Fruit fly (Drosophila melanogaster) whole organism, prepupa: ENCODE data around the gene CG13639.

Source experiments
- Blimp-1 ChIP-seq: fragments of 200-800 bp; sonication (Bioruptor generic); optimal IDR thresholded peaks from 3 replicates; lab custom pipeline; 2017; ENCODE audit warnings: missing biosample characterization, missing genetic modification characterization, mild to moderate bottlenecking, moderate library complexity, missing genetic modification reagents
- CG10631 ChIP-seq: fragments of 200-800 bp; sonication (Bioruptor generic); optimal IDR thresholded peaks from 2 replicates; lab custom pipeline; 2016; ENCODE audit warnings: missing biosample characterization, missing genetic modification characterization
- CG10669 ChIP-seq: fragments of 200-800 bp; sonication (Bioruptor generic); optimal IDR thresholded peaks from 3 replicates; lab custom pipeline; 2018; ENCODE audit warnings: missing biosample characterization, mild to moderate bottlenecking, missing genetic modification characterization, moderate library complexity
- CG11294 ChIP-seq: fragments of 200-800 bp; sonication (Bioruptor generic); IDR thresholded peaks from 2 replicates; pipeline ENCODE4 v1.3.6; 2022; ENCODE audit warnings: missing biosample characterization, missing genetic modification characterization
- CG11762 ChIP-seq: fragments of 200-800 bp; sonication (Bioruptor generic); optimal IDR thresholded peaks from 3 replicates; lab custom pipeline; 2016; ENCODE audit warnings: missing biosample characterization, missing genetic modification characterization; ENCODE audit not compliant: insufficient read depth
- CG1621 ChIP-seq: fragments of 200-800 bp; sonication (Bioruptor generic); optimal IDR thresholded peaks from 3 replicates; lab custom pipeline; 2018; ENCODE audit warnings: missing biosample characterization, mild to moderate bottlenecking, missing genetic modification characterization
- CG16779 ChIP-seq: fragments of 200-800 bp; sonication (Bioruptor generic); optimal IDR thresholded peaks from 3 replicates; lab custom pipeline; 2017; ENCODE audit warnings: missing biosample characterization, mild to moderate bottlenecking, missing genetic modification characterization
- CG3032 ChIP-seq: fragments of 200-800 bp; optimal IDR thresholded peaks from 2 replicates; lab custom pipeline; 2019; ENCODE audit warnings: missing biosample characterization, mild to moderate bottlenecking, missing genetic modification characterization, moderate library complexity
- CG31627 ChIP-seq: fragments of 200-800 bp; sonication (Bioruptor generic); optimal IDR thresholded peaks from 3 replicates; lab custom pipeline; 2016; ENCODE audit warnings: missing biosample characterization, missing genetic modification characterization
- CG32006 ChIP-seq: fragments of 200-800 bp; sonication (Bioruptor generic); optimal IDR thresholded peaks from 3 replicates; lab custom pipeline; 2017; ENCODE audit warnings: missing biosample characterization, mild to moderate bottlenecking, missing genetic modification characterization
- CG34406 ChIP-seq: fragments of 200-800 bp; sonication (Bioruptor generic); optimal IDR thresholded peaks from 3 replicates; lab custom pipeline; 2016; ENCODE audit warnings: missing biosample characterization, missing genetic modification characterization
- CG3919 ChIP-seq: fragments of 200-800 bp; sonication (Bioruptor generic); optimal IDR thresholded peaks from 3 replicates; lab custom pipeline; 2016; ENCODE audit warnings: missing biosample characterization, missing genetic modification characterization
- CG4318 ChIP-seq: fragments of 200-800 bp; sonication (Bioruptor generic); optimal IDR thresholded peaks from 3 replicates; lab custom pipeline; 2017; ENCODE audit warnings: missing biosample characterization, mild to moderate bottlenecking, missing genetic modification characterization
- CG6163 ChIP-seq: fragments of 200-800 bp; sonication (Bioruptor generic); IDR thresholded peaks from 3 replicates; pipeline ENCODE4 v1.3.6; 2022; ENCODE audit warnings: missing biosample characterization, missing genetic modification characterization
- CG6276 ChIP-seq: fragments of 200-800 bp; sonication (Bioruptor generic); optimal IDR thresholded peaks from 2 replicates; lab custom pipeline; 2017; ENCODE audit warnings: missing biosample characterization, mild to moderate bottlenecking, missing genetic modification characterization
- CG6854 ChIP-seq: fragments of 200-800 bp; sonication (Bioruptor generic); optimal IDR thresholded peaks from 2 replicates; lab custom pipeline; 2017; ENCODE audit warnings: missing biosample characterization, mild to moderate bottlenecking, missing genetic modification characterization
- CG8119 ChIP-seq: fragments of 200-800 bp; sonication (Bioruptor generic); IDR thresholded peaks from 3 replicates; pipeline ENCODE4 v1.3.6; 2022; ENCODE audit warnings: missing biosample characterization, missing genetic modification characterization
- CG8319 ChIP-seq: fragments of 200-800 bp; sonication (Bioruptor generic); optimal IDR thresholded peaks from 3 replicates; lab custom pipeline; 2016; ENCODE audit warnings: missing biosample characterization, missing genetic modification characterization
- CG8632 ChIP-seq: fragments of 200-800 bp; sonication (Bioruptor generic); optimal IDR thresholded peaks from 3 replicates; lab custom pipeline; 2016; ENCODE audit warnings: missing biosample characterization, missing genetic modification characterization
- CG9139 ChIP-seq: fragments of 200-800 bp; sonication (Bioruptor generic); optimal IDR thresholded peaks from 3 replicates; lab custom pipeline; 2017; ENCODE audit warnings: missing biosample characterization, mild to moderate bottlenecking, missing genetic modification characterization
- Eip75B ChIP-seq: fragments of 200-800 bp; sonication (Bioruptor generic); optimal IDR thresholded peaks from 3 replicates; lab custom pipeline; 2016; ENCODE audit warnings: missing biosample characterization, missing genetic modification characterization
- Eip78C ChIP-seq: fragments of 200-800 bp; sonication (Bioruptor generic); peaks from one replicate; lab custom pipeline; 2016; ENCODE audit warnings: missing biosample characterization, missing genetic modification characterization
- Eip93F ChIP-seq: fragments of 200-800 bp; sonication (Bioruptor generic); optimal IDR thresholded peaks from 2 replicates; lab custom pipeline; 2016; ENCODE audit warnings: missing biosample characterization, mild to moderate bottlenecking, missing genetic modification characterization
- Hr38 ChIP-seq: sonication (Bioruptor generic); optimal IDR thresholded peaks from 2 replicates; lab custom pipeline; 2016; ENCODE audit warnings: missing biosample characterization, missing genetic modification characterization
- Lpt ChIP-seq: fragments of 200-800 bp; sonication (Bioruptor generic); optimal IDR thresholded peaks from 3 replicates; lab custom pipeline; 2016; ENCODE audit warnings: missing biosample characterization, missing genetic modification characterization
- Met ChIP-seq: fragments of 200-800 bp; sonication (Bioruptor generic); optimal IDR thresholded peaks from 3 replicates; lab custom pipeline; 2016; ENCODE audit warnings: missing biosample characterization, missing genetic modification characterization
- OdsH ChIP-seq: fragments of 200-800 bp; sonication (Bioruptor generic); optimal IDR thresholded peaks from 3 replicates; lab custom pipeline; 2016; ENCODE audit warnings: missing biosample characterization, missing genetic modification characterization
- Smox ChIP-seq: fragments of 200-800 bp; sonication (Bioruptor generic); optimal IDR thresholded peaks from 3 replicates; lab custom pipeline; 2016; ENCODE audit warnings: missing biosample characterization, missing genetic modification characterization
- Sox14 ChIP-seq: fragments of 200-800 bp; sonication (Bioruptor generic); optimal IDR thresholded peaks from 3 replicates; lab custom pipeline; 2016; ENCODE audit warnings: missing biosample characterization, missing genetic modification characterization
- Sox15 ChIP-seq: fragments of 200-800 bp; sonication (Bioruptor generic); optimal IDR thresholded peaks from 3 replicates; lab custom pipeline; 2016; ENCODE audit warnings: missing biosample characterization, missing genetic modification characterization
- achi ChIP-seq: fragments of 200-800 bp; sonication (Bioruptor generic); optimal IDR thresholded peaks from 3 replicates; lab custom pipeline; 2016; ENCODE audit warnings: missing biosample characterization, missing genetic modification characterization
- acj6 ChIP-seq: fragments of 200-800 bp; sonication (Bioruptor generic); optimal IDR thresholded peaks from 3 replicates; lab custom pipeline; 2016; ENCODE audit warnings: missing biosample characterization, missing genetic modification characterization
- eg ChIP-seq: fragments of 200-800 bp; sonication (Bioruptor generic); IDR thresholded peaks from 3 replicates; pipeline ENCODE4 v1.3.6; 2022; ENCODE audit warnings: missing biosample characterization, missing genetic modification characterization
- esn ChIP-seq: fragments of 200-800 bp; sonication (Bioruptor generic); optimal IDR thresholded peaks from 2 replicates; lab custom pipeline; 2016; ENCODE audit warnings: missing biosample characterization, mild to moderate bottlenecking, missing genetic modification characterization, moderate library complexity
- fd85E ChIP-seq: fragments of 200-800 bp; sonication (Bioruptor generic); optimal IDR thresholded peaks from 3 replicates; lab custom pipeline; 2016; ENCODE audit warnings: missing biosample characterization, missing genetic modification characterization
- lz ChIP-seq: fragments of 200-800 bp; sonication (Bioruptor generic); optimal IDR thresholded peaks from 3 replicates; lab custom pipeline; 2016; ENCODE audit warnings: missing biosample characterization, missing genetic modification characterization
- net ChIP-seq: fragments of 200-800 bp; sonication (Bioruptor generic); optimal IDR thresholded peaks from 3 replicates; lab custom pipeline; 2016; ENCODE audit warnings: missing biosample characterization, missing genetic modification characterization
- pdm3 ChIP-seq: fragments of 200-800 bp; sonication (Bioruptor generic); optimal IDR thresholded peaks from 3 replicates; lab custom pipeline; 2016; ENCODE audit warnings: missing biosample characterization, missing genetic modification characterization
- salr ChIP-seq, 2 experiments: fragments of 200-800 bp; sonication (Bioruptor generic); optimal IDR thresholded peaks; 3 replicates each; lab custom pipeline; 2016 to 2018; ENCODE audit warnings: missing biosample characterization in 2 of 2, missing genetic modification characterization in 2 of 2, mild to moderate bottlenecking in 1 of 2
- spab ChIP-seq: fragments of 200-800 bp; sonication (Bioruptor generic); optimal IDR thresholded peaks from 2 replicates; lab custom pipeline; 2017; ENCODE audit warnings: missing biosample characterization, mild to moderate bottlenecking, missing genetic modification characterization, missing genetic modification reagents
- ss ChIP-seq, 2 experiments: fragments of 200-800 bp; sonication (Bioruptor generic); optimal IDR thresholded peaks; 2 replicates in 1 of 2; 3 replicates in 1 of 2; lab custom pipeline; 2017 to 2018; ENCODE audit warnings: mild to moderate bottlenecking in 2 of 2, missing biosample characterization in 2 of 2, missing genetic modification characterization in 2 of 2, moderate library complexity in 1 of 2
- svp ChIP-seq: fragments of 200-800 bp; sonication (Bioruptor generic); peaks from one replicate; lab custom pipeline; 2016; ENCODE audit warnings: missing biosample characterization, missing genetic modification characterization
- topi ChIP-seq: fragments of 200-800 bp; sonication (Bioruptor generic); optimal IDR thresholded peaks from 3 replicates; lab custom pipeline; 2016; ENCODE audit warnings: missing biosample characterization, missing genetic modification characterization

CG13639 gene

dm6 chr3R:24875939-24876842 is 16.0 kb upstream of the CG13639 start, which contains the start of gene CG3744 (continued):
- TF ChIP-seq CG9139 (GFP tag; lab: Kevin White, UChicago) (peak; percentile 17), esn (GFP tag; lab: Kevin White, UChicago) (peak; percentile 77), CG3919 (GFP tag; lab: Kevin White, UChicago) (peak; percentile 88), CG31627 (GFP tag; lab: Kevin White, UChicago) (peak; percentile 77), CG10631 (no peak), salr (GFP tag; optimal IDR thresholded peaks at IDR 0.05; lab: Kevin White, UChicago) (peak in 1 of 2 experiments; percentile 70), pdm3 (GFP tag; lab: Kevin White, UChicago) (no peak), CG32006 (GFP tag; lab: Kevin White, UChicago) (peak; percentile 85), acj6 (GFP tag; lab: Kevin White, UChicago) (peak; percentile 82), CG4318 (no peak), Eip93F (GFP tag; lab: Kevin White, UChicago) (peak; percentile 81), Lpt (GFP tag; lab: Kevin White, UChicago) (peak; percentile 13), net (GFP tag; lab: Kevin White, UChicago) (peak; percentile 72), Eip75B (GFP tag; lab: Kevin White, UChicago) (peak; percentile 55), CG11762 (GFP tag; lab: Kevin White, UChicago) (peak; percentile 38), CG10669 (GFP tag; lab: Kevin White, UChicago) (no peak), Sox14 (GFP tag; lab: Kevin White, UChicago) (peak; percentile 62), Blimp-1 (GFP tag; lab: Kevin White, UChicago) (peak; percentile 99), Eip78C (peak; percentile 86), topi (GFP tag; lab: Kevin White, UChicago) (peak; percentile 64), CG8119 (peak; percentile 76), svp (GFP tag; lab: Kevin White, UChicago) (peak; percentile 75), eg (GFP tag; lab: Robert Waterston, UW) (peak; percentile 94)
- TF ChIP-seq, all 60 proteins: peak for 47

dm6 chr3R:24870389-24871048 is 10.4 kb upstream of the CG13639 start, which contains the start of gene CycB3:
TSS of gene CycB3 (minus strand) at chr3R:24870816.
- TF ChIP-seq Met (GFP tag; lab: Kevin White, UChicago) (no peak), CG6276 (no peak), Sox15 (no peak), Lpt (GFP tag; lab: Kevin White, UChicago) (no peak), fd85E (GFP tag; lab: Kevin White, UChicago) (no peak), CG6163 (GFP tag; lab: Robert Waterston, UW) (peak; percentile 9; the same call in 1 of the 3 replicates), lz (GFP tag; lab: Kevin White, UChicago) (no peak), OdsH (no peak), CG31627 (GFP tag; lab: Kevin White, UChicago) (no peak), CG11762 (GFP tag; lab: Kevin White, UChicago) (no peak), Eip78C (peak; percentile 67), CG34406 (GFP tag; lab: Kevin White, UChicago) (no peak), CG3032 (tag; lab: Kevin White, UChicago) (peak; percentile 14), CG4318 (no peak), CG6854 (GFP tag; lab: Kevin White, UChicago) (peak; percentile 32), esn (GFP tag; lab: Kevin White, UChicago) (no peak), CG10669 (GFP tag; lab: Kevin White, UChicago) (no peak), Eip93F (GFP tag; lab: Kevin White, UChicago) (no peak), Hr38 (GFP tag; lab: Kevin White, UChicago) (no peak), CG32006 (GFP tag; lab: Kevin White, UChicago) (no peak), CG16779 (tag; lab: Kevin White, UChicago) (no peak), CG8632 (GFP tag; lab: Kevin White, UChicago) (no peak), CG1621 (tag; lab: Kevin White, UChicago) (peak; percentile 57), spab (GFP tag; lab: Kevin White, UChicago) (no peak), salr (GFP tag; optimal IDR thresholded peaks at IDR 0.05; lab: Kevin White, UChicago) (no peak), CG8119 (no peak), net (GFP tag; lab: Kevin White, UChicago) (no peak), Smox (GFP tag; lab: Kevin White, UChicago) (no peak), CG11294 (GFP tag; lab: Robert Waterston, UW) (no peak), CG8319 (no peak), achi (GFP tag; lab: Kevin White, UChicago) (no peak), ss (GFP tag; optimal IDR thresholded peaks at IDR 0.05; lab: Kevin White, UChicago) (peak; percentile 36 to 73), eg (GFP tag; lab: Robert Waterston, UW) (peak; percentile 41; the same call in 1 of the 3 replicates), CG10631 (no peak), Sox14 (GFP tag; lab: Kevin White, UChicago) (peak; percentile 29), CG3919 (GFP tag; lab: Kevin White, UChicago) (no peak), CG9139 (GFP tag; lab: Kevin White, UChicago) (no peak), Blimp-1 (GFP tag; lab: Kevin White, UChicago) (no peak), pdm3 (GFP tag; lab: Kevin White, UChicago) (no peak)
